Worm (Caenorhabditis elegans) whole organism, L1 larva: ENCODE measurements around the gene eas-1.
A peak's percentile ranks its signal among the peaks of the same experiment; 100 is the strongest.

Experiments used
- C04F5.9 ChIP-seq: sonication (generic microtip); optimal IDR thresholded peaks from 2 replicates; lab custom pipeline; 2016; ENCODE audit warnings: missing genetic modification characterization, missing compliant biosample characterization
- C34B4.2 ChIP-seq: sonication (generic microtip); optimal IDR thresholded peaks from 2 replicates; lab custom pipeline; 2017; ENCODE audit warnings: mild to moderate bottlenecking, missing genetic modification characterization, missing compliant biosample characterization
- Y116A8C.19 ChIP-seq: sonication (generic microtip); optimal IDR thresholded peaks from 2 replicates; lab custom pipeline; 2016; ENCODE audit warnings: missing compliant biosample characterization, missing genetic modification characterization, borderline replicate concordance
- aha-1 ChIP-seq: fragments of 150-350 bp; optimal IDR thresholded peaks from 2 replicates; lab custom pipeline; 2014; ENCODE audit warnings: missing biosample characterization, missing genetic modification characterization
- aly-2 ChIP-seq: fragments of 150-350 bp; optimal IDR thresholded peaks from 2 replicates; lab custom pipeline; 2014; ENCODE audit warnings: missing biosample characterization, missing genetic modification characterization
- blmp-1 ChIP-seq: fragments of 150-350 bp; optimal IDR thresholded peaks from 2 replicates; lab custom pipeline; 2014; ENCODE audit warnings: missing biosample characterization, missing genetic modification characterization
- ceh-63 ChIP-seq: fragments of 200-800 bp; sonication (Bioruptor generic); optimal IDR thresholded peaks from 2 replicates; lab custom pipeline; 2018; ENCODE audit warnings: mild to moderate bottlenecking, missing genetic modification characterization, missing compliant biosample characterization
- ceh-8 ChIP-seq: fragments of 200-800 bp; sonication (Bioruptor generic); optimal IDR thresholded peaks from 2 replicates; lab custom pipeline; 2018; ENCODE audit warnings: mild to moderate bottlenecking, missing genetic modification characterization, moderate library complexity, missing compliant biosample characterization
- dsc-1 ChIP-seq: sonication (generic microtip); optimal IDR thresholded peaks from 2 replicates; lab custom pipeline; 2016; ENCODE audit warnings: mild to moderate bottlenecking, missing genetic modification characterization, missing compliant biosample characterization
- efl-1 ChIP-seq, 4 experiments: fragments of 150-350 bp; optimal IDR thresholded peaks in 3 of 4; peaks in 1 of 4; 1 replicate in 1 of 4; 2 replicates in 3 of 4; lab custom pipeline; 2014; ENCODE audit warnings: missing biosample characterization in 2 of 4, missing genetic modification characterization in 2 of 4, missing genetic modification reagents in 2 of 4
- efl-3 ChIP-seq: fragments of 200-800 bp; sonication (Bioruptor generic); optimal IDR thresholded peaks from 2 replicates; lab custom pipeline; 2018; ENCODE audit warnings: mild to moderate bottlenecking, missing genetic modification characterization, missing compliant biosample characterization
- elt-3 ChIP-seq, 6 experiments: fragments of 150-350 bp in 1 of 6; sonication (generic microtip); optimal IDR thresholded peaks; 2 replicates each; lab custom pipeline; 2017 to 2018; ENCODE audit warnings: missing biosample characterization in 6 of 6, missing genetic modification characterization in 6 of 6, inconsistent platforms in 1 of 6
- ets-5 ChIP-seq: fragments of 200-800 bp; sonication (Bioruptor generic); IDR thresholded peaks from 2 replicates; pipeline ENCODE4 v1.3.6; 2022; ENCODE audit warnings: missing genetic modification characterization, missing compliant biosample characterization
- fkh-8 ChIP-seq: sonication (generic microtip); optimal IDR thresholded peaks from 2 replicates; lab custom pipeline; 2016; ENCODE audit warnings: mild to moderate bottlenecking, missing genetic modification characterization, missing compliant biosample characterization
- fos-1 ChIP-seq: fragments of 150-350 bp; optimal IDR thresholded peaks from 2 replicates; lab custom pipeline; 2014; ENCODE audit warnings: missing biosample characterization, missing genetic modification characterization
- grh-1 ChIP-seq: fragments of 200-800 bp; sonication (Bioruptor generic); IDR thresholded peaks from 2 replicates; pipeline ENCODE4 v1.3.6; 2022; ENCODE audit warnings: missing genetic modification reagents, missing genetic modification characterization, missing compliant biosample characterization
- hlh-4 ChIP-seq: sonication (generic microtip); optimal IDR thresholded peaks from 2 replicates; lab custom pipeline; 2016; ENCODE audit warnings: mild to moderate bottlenecking, missing genetic modification characterization, missing compliant biosample characterization
- isw-1 ChIP-seq: fragments of 200-800 bp; sonication (Bioruptor generic); IDR thresholded peaks from 2 replicates; pipeline ENCODE4 v1.3.6; 2022; ENCODE audit warnings: missing genetic modification characterization, missing compliant biosample characterization
- jun-1 ChIP-seq: fragments of 150-350 bp; optimal IDR thresholded peaks from 2 replicates; lab custom pipeline; 2014; ENCODE audit warnings: missing biosample characterization, missing genetic modification reagents, missing genetic modification characterization
- lin-13 ChIP-seq: fragments of 150-350 bp; optimal IDR thresholded peaks from 2 replicates; lab custom pipeline; 2014; ENCODE audit warnings: missing biosample characterization, missing genetic modification reagents, missing genetic modification characterization
- lin-14 ChIP-seq: fragments of 200-800 bp; sonication (Bioruptor generic); optimal IDR thresholded peaks from 2 replicates; lab custom pipeline; 2018; ENCODE audit warnings: mild to moderate bottlenecking, missing genetic modification characterization, moderate library complexity, missing compliant biosample characterization
- lin-35 ChIP-seq, 2 experiments: fragments of 150-350 bp; optimal IDR thresholded peaks; 2 replicates each; lab custom pipeline; 2014; ENCODE audit warnings: missing biosample characterization in 2 of 2, missing genetic modification characterization in 2 of 2, missing genetic modification reagents in 2 of 2
- lin-39 ChIP-seq: fragments of 150-350 bp; optimal IDR thresholded peaks from 2 replicates; lab custom pipeline; 2014; ENCODE audit warnings: missing biosample characterization, missing genetic modification reagents, missing genetic modification characterization
- lir-3 ChIP-seq: sonication (generic microtip); optimal IDR thresholded peaks from 2 replicates; lab custom pipeline; 2016; ENCODE audit warnings: mild to moderate bottlenecking, missing genetic modification characterization, moderate library complexity, missing compliant biosample characterization; ENCODE audit not compliant: poor library complexity
- lsy-2 ChIP-seq, 2 experiments: fragments of 150-350 bp; optimal IDR thresholded peaks; 2 replicates each; lab custom pipeline; 2014; ENCODE audit warnings: missing biosample characterization in 2 of 2, missing genetic modification characterization in 2 of 2
- mab-9 ChIP-seq: fragments of 200-800 bp; sonication (Bioruptor generic); IDR thresholded peaks from 2 replicates; pipeline ENCODE4 v1.3.6; 2022; ENCODE audit warnings: missing genetic modification reagents, missing genetic modification characterization, missing compliant biosample characterization
- mdl-1 ChIP-seq, 2 experiments: fragments of 150-350 bp; optimal IDR thresholded peaks; 2 replicates each; lab custom pipeline; 2014 to 2017; ENCODE audit warnings: missing biosample characterization in 2 of 2, missing genetic modification characterization in 2 of 2, inconsistent platforms in 1 of 2
- nhr-12 ChIP-seq: sonication (generic microtip); optimal IDR thresholded peaks from 2 replicates; lab custom pipeline; 2017; ENCODE audit warnings: missing biosample characterization, missing genetic modification characterization
- nhr-20 ChIP-seq: sonication (generic microtip); optimal IDR thresholded peaks from 2 replicates; lab custom pipeline; 2016; ENCODE audit warnings: mild to moderate bottlenecking, missing genetic modification characterization, missing compliant biosample characterization
- nhr-28 ChIP-seq: fragments of 150-350 bp; optimal IDR thresholded peaks from 2 replicates; lab custom pipeline; 2014; ENCODE audit warnings: missing biosample characterization, missing genetic modification characterization
- nhr-47 ChIP-seq: sonication (generic microtip); optimal IDR thresholded peaks from 2 replicates; lab custom pipeline; 2016; ENCODE audit warnings: mild to moderate bottlenecking, missing genetic modification characterization, moderate library complexity, missing compliant biosample characterization
- nhr-71 ChIP-seq: sonication (generic microtip); optimal IDR thresholded peaks from 2 replicates; lab custom pipeline; 2016; ENCODE audit warnings: mild to moderate bottlenecking, missing genetic modification characterization, moderate library complexity, missing compliant biosample characterization
- nhr-84 ChIP-seq: sonication (generic microtip); optimal IDR thresholded peaks from 2 replicates; lab custom pipeline; 2017; ENCODE audit warnings: missing biosample characterization, missing genetic modification characterization
- nhr-85 ChIP-seq: sonication (generic microtip); peaks from one replicate; lab custom pipeline; 2016; ENCODE audit warnings: missing genetic modification characterization, inconsistent platforms, missing compliant biosample characterization
- nhr-90 ChIP-seq: sonication (generic microtip); optimal IDR thresholded peaks from 2 replicates; lab custom pipeline; 2016; ENCODE audit warnings: mild to moderate bottlenecking, missing genetic modification characterization, missing compliant biosample characterization; ENCODE audit not compliant: poor library complexity
- pax-3 ChIP-seq: fragments of 200-800 bp; sonication (Bioruptor generic); optimal IDR thresholded peaks from 2 replicates; lab custom pipeline; 2018; ENCODE audit warnings: mild to moderate bottlenecking, missing genetic modification characterization, moderate library complexity, missing compliant biosample characterization
- pqm-1 ChIP-seq: sonication (generic microtip); optimal IDR thresholded peaks from 3 replicates; lab custom pipeline; 2017; ENCODE audit warnings: missing biosample characterization, missing genetic modification characterization
- snu-23 ChIP-seq: sonication (generic microtip); optimal IDR thresholded peaks from 2 replicates; lab custom pipeline; 2016; ENCODE audit warnings: missing genetic modification characterization, missing compliant biosample characterization
- sptf-1 ChIP-seq: fragments of 150-350 bp; optimal IDR thresholded peaks from 2 replicates; lab custom pipeline; 2014; ENCODE audit warnings: missing biosample characterization, missing genetic modification characterization
- swsn-7 ChIP-seq: sonication (generic microtip); optimal IDR thresholded peaks from 2 replicates; lab custom pipeline; 2016; ENCODE audit warnings: missing genetic modification characterization, missing compliant biosample characterization
- tbx-2 ChIP-seq: sonication (generic microtip); optimal IDR thresholded peaks from 2 replicates; lab custom pipeline; 2016; ENCODE audit warnings: missing genetic modification characterization, missing compliant biosample characterization
- tlp-1 ChIP-seq: fragments of 150-350 bp; optimal IDR thresholded peaks from 2 replicates; lab custom pipeline; 2014; ENCODE audit warnings: missing biosample characterization, missing genetic modification characterization
- unc-62 ChIP-seq: fragments of 150-350 bp; optimal IDR thresholded peaks from 2 replicates; lab custom pipeline; 2014; ENCODE audit warnings: missing biosample characterization, missing genetic modification reagents, missing genetic modification characterization
- unc-86 ChIP-seq: sonication (generic microtip); optimal IDR thresholded peaks from 2 replicates; lab custom pipeline; 2016; ENCODE audit warnings: missing genetic modification characterization, missing compliant biosample characterization
- vab-15 ChIP-seq: sonication (generic microtip); optimal IDR thresholded peaks from 2 replicates; lab custom pipeline; 2017; ENCODE audit warnings: missing genotype, mild to moderate bottlenecking, missing genetic modification characterization, missing compliant biosample characterization
- xbp-1 ChIP-seq: sonication (generic microtip); optimal IDR thresholded peaks from 2 replicates; lab custom pipeline; 2016; ENCODE audit warnings: missing genetic modification characterization, missing compliant biosample characterization
- zip-4 ChIP-seq: fragments of 200-800 bp; sonication (Bioruptor generic); optimal IDR thresholded peaks from 2 replicates; lab custom pipeline; 2018; ENCODE audit warnings: mild to moderate bottlenecking, missing genetic modification characterization, moderate library complexity, missing compliant biosample characterization
- ztf-11 ChIP-seq, 2 experiments: sonication (generic microtip); optimal IDR thresholded peaks; 2 replicates each; lab custom pipeline; 2016 to 2017; ENCODE audit warnings: missing genetic modification characterization in 2 of 2, missing biosample characterization in 1 of 2, missing compliant biosample characterization in 1 of 2

Gene eas-1

DNA sequence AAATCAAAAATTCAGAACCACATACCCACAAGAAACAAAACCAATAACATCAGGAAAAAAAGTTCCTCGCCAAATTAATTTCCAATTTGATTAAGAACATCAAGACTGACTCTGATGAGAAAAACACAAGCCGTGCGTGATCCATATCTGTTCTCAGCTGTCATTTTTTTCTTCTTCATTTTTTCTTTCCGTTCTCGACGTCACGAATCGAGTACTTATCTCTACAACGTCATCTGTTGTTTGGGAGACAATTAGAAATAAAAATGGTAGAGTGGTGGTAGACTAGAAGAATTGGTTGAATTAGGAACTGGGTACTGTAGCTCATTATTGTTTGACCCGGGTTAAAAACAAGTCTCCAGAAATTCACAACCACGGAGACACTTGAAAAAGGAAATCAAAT is 20.8 kb downstream of the eas-1 start:
- TF ChIP-seq swsn-7 (no peak), nhr-12 (no peak), lin-35 (GFP tag; optimal IDR thresholded peaks at IDR 0.05; lab: Kevin White, UChicago) (peak in 1 of 2 experiments; percentile 4), vab-15 (tag; lab: Kevin White, UChicago) (no peak), isw-1 (GFP tag; lab: Robert Waterston, UW) (no peak), nhr-71 (tag; lab: Kevin White, UChicago) (peak; percentile 31), nhr-28 (tag; lab: Kevin White, UChicago) (no peak), hlh-4 (tag; lab: Kevin White, UChicago) (no peak), snu-23 (GFP tag; lab: Kevin White, UChicago) (peak; percentile 9), tbx-2 (no peak), ceh-63 (GFP tag; lab: Kevin White, UChicago) (no peak), pax-3 (tag; lab: Kevin White, UChicago) (no peak), lir-3 (tag; lab: Kevin White, UChicago) (no peak), nhr-85 (tag; lab: Kevin White, UChicago) (peak; percentile 93), blmp-1 (tag; lab: Kevin White, UChicago) (peak; percentile 36), pqm-1 (tag; lab: Kevin White, UChicago) (no peak), aha-1 (no peak), nhr-20 (tag; lab: Kevin White, UChicago) (peak; percentile 48), dsc-1 (no peak), tlp-1 (tag; lab: Kevin White, UChicago) (no peak), mab-9 (GFP tag; lab: Robert Waterston, UW) (no peak), aly-2 (tag; lab: Kevin White, UChicago) (no peak), lsy-2 (tag; optimal IDR thresholded peaks at IDR 0.05; lab: Kevin White, UChicago) (peak in 1 of 2 experiments; percentile 38), ets-5 (GFP tag; lab: Robert Waterston, UW) (no peak), C34B4.2 (tag; lab: Kevin White, UChicago) (no peak), efl-3 (GFP tag; lab: Kevin White, UChicago) (no peak), nhr-90 (tag; lab: Kevin White, UChicago) (no peak), unc-86 (tag; lab: Kevin White, UChicago) (no peak), jun-1 (no peak), Y116A8C.19 (tag; lab: Kevin White, UChicago) (no peak), lin-14 (peak; percentile 37), zip-4 (GFP tag; lab: Kevin White, UChicago) (no peak), unc-62 (GFP tag; lab: Kevin White, UChicago) (no peak)

DNA sequence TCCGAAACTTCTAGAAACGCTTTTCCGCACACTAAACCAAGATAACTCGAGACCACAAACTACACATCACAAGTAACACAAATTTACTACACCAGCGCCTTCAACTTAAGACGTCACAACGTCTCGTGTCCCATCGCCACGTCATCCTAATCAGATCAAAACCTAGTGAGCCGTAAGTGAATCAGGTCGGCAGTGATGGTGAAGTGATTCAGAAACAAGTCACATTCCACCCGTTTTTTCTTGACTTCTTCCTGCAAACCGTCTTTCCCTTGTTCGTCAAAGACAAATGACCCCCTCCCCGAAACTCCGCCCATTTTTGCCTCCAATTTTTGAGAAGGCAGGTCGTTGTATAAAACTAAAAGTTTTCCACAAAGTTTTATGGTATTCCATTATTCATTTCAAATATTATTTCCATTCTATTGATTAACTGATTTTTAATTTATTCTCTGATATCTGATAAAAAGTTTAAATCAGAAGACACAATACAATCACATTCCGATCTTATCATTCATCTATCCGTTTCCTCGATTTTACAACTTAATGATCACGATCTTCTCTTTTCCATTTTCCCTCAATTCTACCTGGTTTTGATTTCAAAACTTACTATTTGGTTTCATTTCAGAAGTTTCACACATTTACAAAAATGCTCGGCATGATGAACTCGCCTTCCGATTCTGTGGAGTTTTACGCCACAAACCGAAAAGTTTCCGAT is 22.5 kb downstream of the eas-1 start, which contains the start of gene F26G1.2:
Gene F26G1.2, plus strand, starts transcription at position 508 of the 712 bp plus-strand sequence.
- TF ChIP-seq lin-14 (peak; percentile 8), lin-35 (GFP tag; optimal IDR thresholded peaks at IDR 0.05; lab: Kevin White, UChicago) (peak in 1 of 2 experiments; percentile 32), tlp-1 (tag; lab: Kevin White, UChicago) (no peak), fos-1 (tag; lab: Kevin White, UChicago) (no peak), sptf-1 (no peak), efl-1 (optimal IDR thresholded peaks at IDR 0.05; lab: Kevin White, UChicago) (no peak), efl-1 (GFP tag; optimal IDR thresholded peaks at IDR 0.05 in 1 of 2; lab: Kevin White, UChicago) (peak in 1 of 2 experiments; percentile 90), mab-9 (GFP tag; lab: Robert Waterston, UW) (no peak), nhr-47 (tag; lab: Kevin White, UChicago) (no peak), nhr-71 (tag; lab: Kevin White, UChicago) (peak; percentile 50), ztf-11 (tag; optimal IDR thresholded peaks at IDR 0.05; lab: Kevin White, UChicago) (no peak), ceh-8 (GFP tag; lab: Kevin White, UChicago) (no peak), hlh-4 (tag; lab: Kevin White, UChicago) (no peak), xbp-1 (peak; percentile 36), nhr-20 (tag; lab: Kevin White, UChicago) (peak; percentile 53), lin-13 (GFP tag; lab: Kevin White, UChicago) (no peak), lsy-2 (tag; optimal IDR thresholded peaks at IDR 0.05; lab: Kevin White, UChicago) (peak in 1 of 2 experiments; percentile 24), nhr-84 (tag; lab: Kevin White, UChicago) (no peak), swsn-7 (no peak), snu-23 (GFP tag; lab: Kevin White, UChicago) (peak; percentile 11), ceh-63 (GFP tag; lab: Kevin White, UChicago) (no peak), C04F5.9 (tag; lab: Kevin White, UChicago) (no peak), fkh-8 (peak; percentile 32), lin-39 (tag; lab: Kevin White, UChicago) (no peak), blmp-1 (tag; lab: Kevin White, UChicago) (peak; percentile 51), mdl-1 (tag; optimal IDR thresholded peaks at IDR 0.05; lab: Kevin White, UChicago) (no peak), nhr-85 (tag; lab: Kevin White, UChicago) (peak; percentile 84), elt-3 (tag; optimal IDR thresholded peaks at IDR 0.05; lab: Kevin White, UChicago) (peak in 1 of 6 experiments; percentile 69), grh-1 (peak; percentile 25; the same call in 1 of the 2 replicates)
